Fruit fly (Drosophila melanogaster): ENCODE measurements around the gene Clp.
A peak's percentile ranks its signal among the peaks of the same experiment; 100 is the strongest.

- peak; percentile 79 for TF ChIP-seq Pif1A (GFP tag; optimal IDR thresholded peaks at IDR 0.05)
- TF ChIP-seq CG10348 (GFP tag; IDR thresholded peaks at IDR 0.05), result no peak
- TF ChIP-seq D1 (tag; optimal IDR thresholded peaks at IDR 0.05), result no peak
These were observed 28.3 kb downstream of the Clp start for dm6 chr2L:847988-848622.

Data from whole organism, pupa.